Fruit fly (Drosophila melanogaster): ENCODE data around the gene CG17030.

The CG17030 gene

dm6 chr3L:4980669-4981068 lies at the start of gene CG17030:
CG17030 (minus strand) TSS chr3L:4980769.
- TF ChIP-seq psq (optimal IDR thresholded peaks at IDR 0.05) (no peak), h (optimal IDR thresholded peaks at IDR 0.05) (no peak), Sin3A (optimal IDR thresholded peaks at IDR 0.05) (no peak), insv (optimal IDR thresholded peaks at IDR 0.05) (no peak), ttk (optimal IDR thresholded peaks at IDR 0.05) (no peak), Myc (optimal IDR thresholded peaks at IDR 0.05) (no peak)

dm6 chr3L:5017521-5017920 lies 37.0 kb upstream of the CG17030 start:
- TF ChIP-seq ttk (optimal IDR thresholded peaks at IDR 0.05): no peak
- no peak for TF ChIP-seq h (optimal IDR thresholded peaks at IDR 0.05)
- TF ChIP-seq insv (optimal IDR thresholded peaks at IDR 0.05): no peak
- TF ChIP-seq Sin3A (optimal IDR thresholded peaks at IDR 0.05): no peak
- TF ChIP-seq Myc (optimal IDR thresholded peaks at IDR 0.05): no peak
- no peak for TF ChIP-seq psq (optimal IDR thresholded peaks at IDR 0.05)

DNA sequence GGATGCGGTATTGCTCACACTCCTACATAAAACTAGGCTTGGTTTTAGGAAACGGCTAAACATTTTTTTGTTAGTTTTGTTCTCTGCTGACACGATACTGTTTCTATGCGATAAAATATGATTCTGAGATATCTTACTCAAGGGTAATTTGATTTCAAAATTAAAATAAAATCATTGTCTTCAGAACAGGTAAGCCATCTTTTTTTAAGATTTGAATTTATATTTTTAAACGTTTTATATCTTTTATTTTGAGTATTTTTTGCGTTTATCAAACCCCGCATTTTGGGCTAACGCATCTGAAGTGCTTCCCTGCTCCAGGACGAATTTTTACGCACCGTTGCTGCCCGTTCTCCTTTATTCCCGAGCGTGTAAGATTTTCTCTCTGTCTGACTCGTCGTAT lies 31.5 kb upstream of the CG17030 start, which contains the start of gene ATPsynCF6L:
Gene ATPsynCF6L, minus strand, starts transcription at position 101 of the 400 bp plus-strand sequence.
- TF ChIP-seq ttk (optimal IDR thresholded peaks at IDR 0.05) (no peak), insv (optimal IDR thresholded peaks at IDR 0.05) (no peak), psq (optimal IDR thresholded peaks at IDR 0.05) (no peak), Sin3A (optimal IDR thresholded peaks at IDR 0.05) (no peak), Myc (optimal IDR thresholded peaks at IDR 0.05) (no peak), h (optimal IDR thresholded peaks at IDR 0.05) (no peak)

DNA sequence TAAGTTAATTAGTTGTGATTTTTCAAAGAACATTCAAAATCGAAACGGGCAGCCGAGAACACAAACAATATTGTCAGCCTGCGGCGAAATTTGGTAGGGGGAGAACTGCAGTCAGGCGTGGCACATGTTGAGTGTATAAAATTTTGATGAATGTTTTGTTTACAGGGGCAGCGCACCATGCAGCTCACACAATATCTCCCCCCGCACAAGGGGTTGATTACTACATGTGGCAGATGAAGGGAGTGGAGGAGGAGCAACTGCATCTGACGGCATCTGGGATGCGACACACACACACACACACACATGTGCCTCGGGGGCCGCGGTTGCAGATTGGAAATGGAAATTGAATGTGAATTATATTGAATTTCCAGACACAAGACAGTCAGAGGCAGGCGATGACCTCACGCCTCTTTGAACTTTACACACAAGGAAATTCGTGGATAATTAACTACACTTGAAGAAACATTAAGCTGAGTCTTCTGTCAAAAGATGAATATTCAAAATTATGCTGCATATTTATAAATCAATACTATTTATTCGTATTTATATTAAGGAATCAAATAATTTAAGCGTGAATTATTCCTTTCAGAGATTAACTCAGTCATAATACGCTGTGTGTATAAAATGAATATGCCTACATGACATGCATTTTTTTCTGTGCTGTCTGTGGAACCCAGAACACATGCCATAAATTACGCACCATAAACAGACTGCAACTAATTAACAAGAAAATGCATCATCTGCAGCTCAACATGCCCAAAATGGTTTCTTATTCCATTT lies 19.1 kb upstream of the CG17030 start:
- no peak for TF ChIP-seq Myc (optimal IDR thresholded peaks at IDR 0.05)
- no peak for TF ChIP-seq Sin3A (optimal IDR thresholded peaks at IDR 0.05)
- TF ChIP-seq h (optimal IDR thresholded peaks at IDR 0.05): no peak
- no peak for TF ChIP-seq psq (optimal IDR thresholded peaks at IDR 0.05)
- no peak for TF ChIP-seq ttk (optimal IDR thresholded peaks at IDR 0.05)
- TF ChIP-seq insv (optimal IDR thresholded peaks at IDR 0.05): no peak

- TF ChIP-seq Myc (optimal IDR thresholded peaks at IDR 0.05) (no peak), insv (optimal IDR thresholded peaks at IDR 0.05) (no peak), ttk (optimal IDR thresholded peaks at IDR 0.05) (no peak), psq (optimal IDR thresholded peaks at IDR 0.05) (no peak), Sin3A (optimal IDR thresholded peaks at IDR 0.05) (no peak), h (optimal IDR thresholded peaks at IDR 0.05) (no peak)
These were observed 16.2 kb upstream of the CG17030 start, which contains the start of gene t-Grip128 for dm6 chr3L:4996777-4997176. t-Grip128 (minus strand) TSS chr3L:4996877.

DNA sequence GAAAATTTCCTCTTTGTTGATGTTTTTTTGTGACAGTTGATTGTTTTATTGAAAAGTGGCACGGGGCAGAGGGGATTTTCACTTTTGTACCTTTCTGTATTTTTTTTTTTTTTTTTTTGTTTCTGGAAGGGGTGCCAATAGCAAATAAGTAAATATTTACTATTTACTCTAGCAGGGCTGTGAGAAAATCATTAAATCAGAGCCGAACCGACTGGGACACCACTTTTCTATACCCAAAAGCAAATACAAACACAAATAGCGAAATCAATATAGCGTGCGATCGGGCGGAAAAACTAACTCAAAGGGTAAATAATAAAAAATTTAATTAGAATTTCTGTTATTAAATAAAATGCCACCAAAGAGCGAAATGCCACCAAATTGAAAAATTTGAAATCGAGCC lies 11.6 kb upstream of the CG17030 start:
- no peak for TF ChIP-seq ttk (optimal IDR thresholded peaks at IDR 0.05)
- TF ChIP-seq insv (optimal IDR thresholded peaks at IDR 0.05): no peak
- no peak for TF ChIP-seq psq (optimal IDR thresholded peaks at IDR 0.05)
- TF ChIP-seq Myc (optimal IDR thresholded peaks at IDR 0.05): no peak

- no peak for TF ChIP-seq ttk (optimal IDR thresholded peaks at IDR 0.05)
- no peak for TF ChIP-seq h (optimal IDR thresholded peaks at IDR 0.05)
- no peak for TF ChIP-seq psq (optimal IDR thresholded peaks at IDR 0.05)
- no peak for TF ChIP-seq insv (optimal IDR thresholded peaks at IDR 0.05)
- no peak for TF ChIP-seq Sin3A (optimal IDR thresholded peaks at IDR 0.05)
- TF ChIP-seq Myc (optimal IDR thresholded peaks at IDR 0.05): no peak
These were observed 1.6 kb downstream of the CG17030 start for dm6 chr3L:4978945-4979344.

DNA sequence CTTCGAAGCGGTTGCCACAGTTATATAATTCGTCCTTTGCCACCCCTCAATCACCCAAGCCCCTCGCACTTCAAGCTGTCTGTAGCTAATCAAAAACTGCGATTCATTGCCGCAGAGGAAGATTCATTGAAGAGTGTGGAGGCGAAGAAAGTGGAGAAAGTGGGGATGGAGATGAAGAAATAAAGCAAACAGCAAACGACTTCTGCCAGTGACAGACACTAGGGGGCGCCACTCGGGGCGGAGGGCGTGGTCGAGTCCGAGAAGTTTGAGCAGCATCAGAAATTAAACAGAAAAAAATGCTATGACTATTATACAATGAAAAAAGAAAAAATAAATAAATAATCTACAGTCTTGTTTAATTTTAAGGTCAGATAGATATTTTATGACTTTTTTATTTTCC lies 2.5 kb downstream of the CG17030 start:
- TF ChIP-seq insv (optimal IDR thresholded peaks at IDR 0.05) (no peak), Myc (optimal IDR thresholded peaks at IDR 0.05) (no peak), psq (optimal IDR thresholded peaks at IDR 0.05) (no peak), h (optimal IDR thresholded peaks at IDR 0.05) (no peak), Sin3A (optimal IDR thresholded peaks at IDR 0.05) (no peak), ttk (optimal IDR thresholded peaks at IDR 0.05) (no peak)

dm6 chr3L:4976059-4976823 lies 4.3 kb downstream of the CG17030 start:
- no peak for TF ChIP-seq Myc (optimal IDR thresholded peaks at IDR 0.05)
- no peak for TF ChIP-seq h (optimal IDR thresholded peaks at IDR 0.05)
- no peak for TF ChIP-seq ttk (optimal IDR thresholded peaks at IDR 0.05)
- no peak for TF ChIP-seq Sin3A (optimal IDR thresholded peaks at IDR 0.05)
- no peak for TF ChIP-seq insv (optimal IDR thresholded peaks at IDR 0.05)
- no peak for TF ChIP-seq psq (optimal IDR thresholded peaks at IDR 0.05)

- no peak for TF ChIP-seq Sin3A (optimal IDR thresholded peaks at IDR 0.05)
- no peak for TF ChIP-seq psq (optimal IDR thresholded peaks at IDR 0.05)
- no peak for TF ChIP-seq Myc (optimal IDR thresholded peaks at IDR 0.05)
- TF ChIP-seq insv (optimal IDR thresholded peaks at IDR 0.05): no peak
- TF ChIP-seq ttk (optimal IDR thresholded peaks at IDR 0.05): no peak
- TF ChIP-seq h (optimal IDR thresholded peaks at IDR 0.05): no peak
These were observed 11.2 kb downstream of the CG17030 start for dm6 chr3L:4969328-4969727.

- TF ChIP-seq psq (optimal IDR thresholded peaks at IDR 0.05) (no peak), h (optimal IDR thresholded peaks at IDR 0.05) (no peak), Sin3A (optimal IDR thresholded peaks at IDR 0.05) (no peak), Myc (optimal IDR thresholded peaks at IDR 0.05) (no peak), insv (optimal IDR thresholded peaks at IDR 0.05) (no peak), ttk (optimal IDR thresholded peaks at IDR 0.05) (no peak)
These were observed 13.8 kb downstream of the CG17030 start for dm6 chr3L:4966749-4967148.

Measured in Kc167 (cell line).